Worm (Caenorhabditis elegans): Measurements from ENCODE around the gene K05G3.1.

DNA sequence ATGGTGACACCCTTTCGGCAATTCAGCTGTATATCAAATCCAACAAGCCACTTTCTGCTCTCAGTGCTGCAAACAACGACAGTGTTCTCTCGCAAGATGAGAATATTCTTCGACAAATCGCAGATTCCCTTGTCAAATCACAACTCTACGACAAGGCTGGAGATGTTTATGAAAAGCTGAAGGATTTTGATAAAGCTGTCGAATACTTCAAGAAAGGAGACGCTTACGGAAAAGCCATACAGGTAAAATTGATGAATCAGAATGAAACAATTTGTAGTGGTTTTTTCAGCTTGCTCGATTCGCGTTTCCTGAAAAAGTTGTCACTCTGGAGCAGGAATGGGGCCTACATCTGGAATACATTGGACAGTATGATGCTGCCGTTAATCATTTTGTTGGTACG is 45.0 kb downstream of the K05G3.1 start:
- TF ChIP-seq scrt-1 (GFP tag; IDR thresholded peaks at IDR 0.05) (no peak), ceh-36 (tag; optimal IDR thresholded peaks at IDR 0.05) (no peak), ama-1 (optimal IDR thresholded peaks at IDR 0.05) (no peak), pes-1 (GFP tag; IDR thresholded peaks at IDR 0.05) (no peak), hmg-4 (GFP tag; optimal IDR thresholded peaks at IDR 0.05) (no peak), F13C5.2 (tag; optimal IDR thresholded peaks at IDR 0.05) (no peak), tra-4 (tag; optimal IDR thresholded peaks at IDR 0.05) (no peak), ets-7 (tag; optimal IDR thresholded peaks at IDR 0.05) (no peak), ceh-13 (GFP tag; optimal IDR thresholded peaks at IDR 0.05) (no peak), sea-1 (GFP tag; conservative IDR thresholded peaks at IDR 0.05) (no peak), B0310.2 (tag; optimal IDR thresholded peaks at IDR 0.05) (no peak), tbx-37 (GFP tag; conservative IDR thresholded peaks at IDR 0.05) (no peak), aly-1 (tag; optimal IDR thresholded peaks at IDR 0.05) (no peak), tbx-11 (GFP tag; IDR thresholded peaks at IDR 0.05) (no peak)

Data from whole organism, early embryonic.